Worm (Caenorhabditis elegans) whole organism, L4/young adult: ENCODE measurements around the gene ZK177.9.

Experiments used
- W03F9.2 ChIP-seq: fragments of 150-350 bp; optimal IDR thresholded peaks from 2 replicates; lab custom pipeline; 2014; ENCODE audit warnings: missing biosample characterization, missing genetic modification characterization
- dao-5 ChIP-seq: sonication (generic microtip); optimal IDR thresholded peaks from 2 replicates; lab custom pipeline; 2016; ENCODE audit warnings: missing genotype, missing genetic modification characterization, moderate library complexity, missing compliant biosample characterization
- him-1 ChIP-seq: sonication (generic microtip); optimal IDR thresholded peaks from 2 replicates; lab custom pipeline; 2016; ENCODE audit warnings: missing genotype, missing genetic modification reagents, missing genetic modification characterization, missing compliant biosample characterization

The ZK177.9 gene

DNA sequence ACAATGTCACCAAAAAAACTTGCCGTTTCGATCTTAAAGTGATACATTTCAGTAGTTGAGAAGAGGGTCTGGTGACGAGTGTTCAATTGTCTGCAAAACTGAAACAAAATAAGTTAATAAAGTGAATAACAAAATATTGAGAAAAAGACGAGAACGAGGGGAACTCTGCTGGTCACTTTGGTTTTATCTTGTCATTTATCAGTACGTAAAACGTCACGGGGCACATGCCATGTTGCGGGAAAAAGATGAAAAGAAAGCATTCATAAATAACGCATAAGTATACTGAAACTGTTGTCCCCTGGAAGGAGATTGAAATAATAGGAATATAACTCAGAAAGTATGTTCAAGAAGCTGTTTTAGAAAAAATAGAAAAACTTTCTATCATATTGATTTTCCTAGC lies 2.7 kb downstream of the ZK177.9 start, which contains the start of gene sahd-1:
Gene sahd-1 (minus strand): TSS at position 100 of the 400 bp plus-strand sequence.
- TF ChIP-seq dao-5 (tag; lab: Kevin White, UChicago) (no peak), W03F9.2 (no peak), him-1 (tag; lab: Kevin White, UChicago) (no peak)

DNA sequence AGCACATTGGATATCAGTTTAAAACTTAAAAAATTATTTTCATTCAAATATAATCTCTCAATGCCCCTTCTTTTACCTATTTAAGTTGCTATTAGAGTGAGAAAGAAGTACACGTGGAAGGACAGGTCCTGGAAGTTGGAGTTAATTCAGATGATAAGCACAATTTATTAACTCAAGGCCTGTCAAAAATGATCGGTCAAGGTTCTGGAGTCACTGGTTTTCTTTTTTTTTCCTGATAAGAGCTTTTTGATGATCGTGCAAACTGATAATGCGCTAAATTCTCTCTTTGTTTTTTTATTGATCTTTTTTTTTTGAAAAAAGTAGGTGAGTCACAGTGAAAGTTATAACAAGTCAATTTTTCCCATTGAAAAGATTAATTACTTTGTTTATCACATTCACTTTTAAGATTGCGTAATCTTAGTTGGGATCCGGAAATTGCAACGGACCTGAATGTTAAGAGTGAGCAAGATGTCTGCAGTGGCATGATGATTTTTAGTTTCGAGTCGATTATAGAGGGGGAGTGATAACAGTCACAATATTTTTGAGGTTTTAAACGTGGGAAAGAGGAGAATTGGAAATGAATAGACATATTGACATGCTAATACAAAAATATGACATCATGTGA lies 5.0 kb downstream of the ZK177.9 start:
- TF ChIP-seq dao-5 (tag; lab: Kevin White, UChicago) (no peak), W03F9.2 (no peak), him-1 (tag; lab: Kevin White, UChicago) (no peak)

DNA sequence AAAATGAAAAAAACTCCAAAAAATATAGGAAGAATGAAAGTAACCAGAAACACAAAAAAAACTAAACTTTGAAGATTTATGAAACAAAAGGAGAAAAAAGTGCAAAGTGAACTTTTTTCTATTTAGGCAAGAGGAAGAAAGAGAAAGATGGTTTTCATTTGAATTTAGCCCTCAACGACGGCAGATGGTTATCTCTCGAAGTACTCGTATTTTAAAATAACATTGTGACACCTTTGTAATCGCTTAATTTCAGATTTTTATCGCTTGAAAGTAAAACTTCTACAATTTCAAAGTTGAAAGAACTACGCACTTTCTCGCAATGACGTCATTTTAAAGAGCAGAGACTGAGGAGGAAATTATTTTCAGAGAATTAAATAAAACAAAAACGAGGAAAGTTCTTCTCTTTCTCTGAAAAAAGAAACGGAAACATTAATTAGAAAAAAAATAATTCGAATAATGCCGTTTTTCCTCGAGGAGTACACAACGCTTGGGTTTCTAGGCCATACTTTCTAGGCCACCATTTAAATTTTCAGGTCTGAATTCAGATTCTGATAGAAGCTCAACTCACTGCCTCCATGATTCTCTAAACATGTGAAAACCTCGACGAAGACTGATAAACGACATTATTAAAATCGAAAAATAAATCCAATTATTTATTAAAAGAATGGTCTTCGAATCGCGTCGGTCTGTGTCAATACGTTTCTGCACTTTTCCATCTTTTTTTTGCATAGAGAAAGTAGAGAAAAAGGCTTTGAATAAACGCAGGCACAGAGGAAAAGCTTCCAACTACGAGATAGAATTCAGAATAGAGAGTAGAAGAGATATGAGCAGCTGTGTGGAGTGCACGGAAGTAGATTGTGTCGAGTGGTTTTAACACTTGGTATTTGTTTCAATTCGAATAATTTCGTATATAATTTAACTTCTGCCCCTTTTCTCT lies 5.9 kb downstream of the ZK177.9 start:
- no peak for TF ChIP-seq W03F9.2

DNA sequence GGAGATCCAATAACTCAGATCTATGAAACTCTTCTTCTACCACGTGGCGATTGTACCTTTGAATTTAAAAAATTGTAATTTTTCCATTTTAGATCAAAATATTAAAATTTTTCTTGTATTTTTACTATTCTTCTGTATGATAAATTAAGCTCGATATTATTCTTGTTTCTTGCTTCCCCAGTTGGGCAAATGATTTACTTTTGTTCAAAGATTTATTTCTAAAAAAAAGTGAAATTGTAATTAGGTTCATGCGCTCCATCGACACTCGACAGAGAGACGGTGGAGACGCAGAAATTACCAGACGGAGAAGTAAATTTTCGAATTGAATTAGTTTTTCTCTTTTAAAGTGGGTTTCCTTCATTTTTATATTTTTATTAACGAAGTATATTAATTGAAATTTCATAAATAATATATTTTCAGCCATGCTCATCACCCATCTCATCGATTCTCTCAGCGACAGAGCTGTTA lies 11.7 kb downstream of the ZK177.9 start, which contains the start of gene npp-24:
Gene npp-24 (plus strand): TSS at position 51 of the 468 bp plus-strand sequence.
- TF ChIP-seq W03F9.2 (no peak), him-1 (tag; lab: Kevin White, UChicago) (no peak), dao-5 (tag; lab: Kevin White, UChicago) (no peak)

DNA sequence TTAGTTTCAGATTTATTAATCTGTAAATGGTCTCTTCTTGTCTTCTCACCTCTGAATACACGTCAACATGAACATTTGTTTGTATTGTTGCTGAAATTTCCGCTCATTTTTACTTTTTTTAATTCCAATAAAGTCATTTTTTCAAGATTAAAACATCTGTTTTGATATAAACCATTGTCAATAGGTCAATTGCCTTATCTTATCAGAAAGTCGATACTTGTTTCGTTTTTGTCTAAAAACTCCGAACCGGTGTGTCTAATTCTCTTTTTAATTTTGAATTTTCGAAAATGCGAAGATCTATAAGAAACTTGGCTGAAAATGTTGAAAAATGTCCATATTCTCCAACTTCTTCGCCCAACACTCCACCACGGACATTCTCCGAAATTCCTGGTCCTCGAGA lies 13.8 kb downstream of the ZK177.9 start, which contains the start of gene cyp-44A1:
Gene cyp-44A1 (plus strand): TSS at position 285 of the 400 bp plus-strand sequence.
- TF ChIP-seq dao-5 (tag; lab: Kevin White, UChicago) (no peak), him-1 (tag; lab: Kevin White, UChicago) (no peak), W03F9.2 (no peak)

DNA sequence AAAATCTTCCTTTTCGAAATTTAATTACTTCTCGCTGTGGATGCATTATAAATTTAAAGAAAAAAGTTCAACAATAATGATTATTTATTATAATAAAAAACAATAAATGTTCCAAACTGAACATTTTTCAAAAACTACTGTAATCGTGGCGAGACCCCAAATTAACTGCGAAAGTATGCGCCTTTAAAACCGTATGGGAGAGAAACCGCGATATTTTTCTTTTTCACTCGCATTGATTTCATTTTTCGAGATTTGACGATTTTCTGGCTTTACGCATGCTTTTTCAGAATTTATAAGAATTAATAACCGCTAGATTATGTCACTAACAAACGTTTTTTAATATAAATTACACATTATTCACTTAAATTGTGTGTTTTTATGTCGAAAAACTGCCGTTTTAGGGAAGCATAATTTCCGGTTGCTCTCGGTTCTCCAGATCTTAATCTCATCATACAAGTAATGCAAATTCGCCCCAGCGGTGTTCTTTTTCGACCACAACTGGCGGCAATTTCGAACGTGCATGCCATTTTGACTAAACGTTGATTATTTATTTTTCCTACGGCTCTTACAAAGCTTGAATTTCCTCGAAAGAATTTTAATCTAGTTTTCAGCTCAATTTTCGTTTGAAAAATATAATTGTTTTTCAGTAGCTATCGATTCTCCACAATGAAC lies 16.4 kb downstream of the ZK177.9 start, which contains the start of gene F12A10.8:
Gene F12A10.8 (minus strand): TSS at position 79 of the 672 bp plus-strand sequence.
- TF ChIP-seq him-1 (tag; lab: Kevin White, UChicago), result no peak

DNA sequence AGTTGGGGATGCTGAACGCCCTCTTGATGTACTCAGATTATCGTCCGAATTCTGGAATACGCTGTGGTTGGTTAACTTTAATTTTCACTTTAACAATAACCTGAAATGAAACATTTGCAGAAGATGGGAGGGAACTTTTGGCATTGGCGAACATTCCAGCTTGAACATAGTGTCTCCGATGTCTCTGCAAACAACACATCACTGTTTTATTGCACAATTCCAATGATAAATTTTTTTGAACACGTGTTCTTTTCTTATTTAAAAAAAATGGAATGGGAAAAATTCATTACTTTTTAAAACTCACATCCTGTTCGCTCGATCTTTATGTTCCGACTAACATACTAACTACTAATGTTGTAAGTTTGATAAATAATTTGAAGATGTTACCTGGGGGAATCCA lies 17.1 kb downstream of the ZK177.9 start, which contains the start of gene fzy-1:
Gene fzy-1 (plus strand): TSS at position 301 of the 400 bp plus-strand sequence.
- TF ChIP-seq dao-5 (tag; lab: Kevin White, UChicago), result no peak
- no peak for TF ChIP-seq him-1 (tag; lab: Kevin White, UChicago)
- no peak for TF ChIP-seq W03F9.2

DNA sequence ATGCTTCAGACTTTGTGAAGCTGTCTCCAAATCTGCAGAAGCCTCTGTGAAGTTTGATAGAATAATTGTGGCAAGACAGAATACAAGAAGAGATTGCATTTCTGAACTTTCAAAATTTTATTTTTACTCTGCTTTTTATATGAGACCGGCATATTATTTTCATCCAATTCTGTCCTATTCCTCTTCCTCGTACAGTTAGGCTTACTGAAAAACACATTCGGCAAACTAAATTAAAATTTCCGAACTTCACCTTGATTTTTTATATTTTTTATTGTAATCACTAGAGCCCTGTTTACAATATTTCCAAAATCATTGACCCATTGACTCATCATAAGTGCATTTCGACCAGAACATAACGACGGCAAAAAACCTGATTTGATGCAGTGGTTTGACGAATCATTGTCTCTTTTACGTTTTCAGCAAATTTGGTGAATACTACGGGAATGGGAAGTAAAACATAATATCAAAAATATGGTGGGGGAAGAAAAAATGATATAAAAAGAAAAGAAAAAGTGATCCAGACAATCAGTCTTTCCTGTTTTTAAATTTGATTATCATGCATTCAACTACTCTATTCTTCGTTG lies 19.3 kb downstream of the ZK177.9 start, which contains the start of the genes suex-1 and F12A10.9:
Gene suex-1 (minus strand): TSS at position 101 of the 584 bp plus-strand sequence.
Gene F12A10.9 (plus strand): TSS at position 534 of the 584 bp plus-strand sequence.
- TF ChIP-seq W03F9.2 (no peak), him-1 (tag; lab: Kevin White, UChicago) (no peak), dao-5 (tag; lab: Kevin White, UChicago) (no peak)

DNA sequence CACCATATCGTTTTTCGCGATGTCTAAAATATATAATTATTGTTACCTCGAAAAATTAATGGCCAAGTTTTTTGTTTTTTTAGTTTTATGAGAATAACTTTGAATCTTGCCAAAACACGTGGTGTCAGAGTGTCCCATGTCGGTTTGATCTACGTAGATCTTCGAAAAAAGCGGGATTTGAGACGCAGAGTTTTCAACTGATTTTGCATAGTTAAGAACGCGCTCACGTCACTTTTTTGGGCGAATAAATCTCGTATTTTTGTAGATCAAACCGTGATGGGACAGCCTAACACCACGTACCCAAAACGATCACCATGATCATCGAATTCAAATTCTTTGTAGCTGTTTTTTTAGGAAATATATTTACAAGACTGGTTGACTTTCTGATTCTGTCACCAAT lies 20.0 kb downstream of the ZK177.9 start:
- TF ChIP-seq him-1 (tag; lab: Kevin White, UChicago) (no peak), W03F9.2 (no peak), dao-5 (tag; lab: Kevin White, UChicago) (no peak)

DNA sequence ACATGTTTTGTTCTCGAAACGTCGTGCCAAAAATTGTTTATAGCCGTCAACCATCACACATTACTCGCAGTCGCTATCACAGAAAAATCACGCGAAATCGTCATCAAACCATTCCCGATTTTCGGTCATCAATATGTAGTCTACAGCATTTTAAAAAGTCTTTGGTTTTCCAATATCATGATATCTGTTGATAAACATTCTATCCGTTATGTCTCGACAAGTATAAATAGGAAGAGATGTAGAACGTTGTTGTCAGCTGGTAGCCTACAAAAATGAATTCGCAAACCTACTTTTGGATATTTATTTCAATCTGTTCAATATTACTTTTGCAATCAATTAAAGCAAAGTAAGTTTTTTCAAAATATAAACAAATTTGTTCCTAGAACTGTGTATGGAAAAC lies 21.2 kb downstream of the ZK177.9 start, which contains the start of gene F12A10.1:
Gene F12A10.1 (plus strand): TSS at position 166 of the 400 bp plus-strand sequence.
- no peak for TF ChIP-seq him-1 (tag; lab: Kevin White, UChicago)
- no peak for TF ChIP-seq dao-5 (tag; lab: Kevin White, UChicago)
- TF ChIP-seq W03F9.2, result no peak

DNA sequence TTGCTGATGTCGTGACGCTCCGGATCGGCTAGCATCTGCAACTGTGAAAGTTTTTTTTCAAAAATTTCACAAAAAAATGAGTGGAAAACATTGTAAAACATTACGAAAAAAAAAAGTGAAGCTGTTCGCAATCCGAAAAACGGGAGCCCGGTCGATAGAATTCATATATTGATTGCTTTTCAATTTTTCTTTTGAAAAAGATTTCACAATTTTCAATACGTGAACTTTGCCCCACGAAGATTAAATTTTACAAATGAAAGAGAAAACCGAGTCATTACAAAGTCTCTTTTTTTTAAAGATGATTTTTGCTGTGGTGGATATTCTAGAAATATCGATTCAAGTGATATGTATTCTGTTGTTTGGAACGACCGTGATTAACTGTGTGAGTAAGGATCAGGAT lies 23.1 kb downstream of the ZK177.9 start, which contains the start of gene F12A10.6:
Gene F12A10.6 (minus strand): TSS at position 101 of the 400 bp plus-strand sequence.
- TF ChIP-seq W03F9.2 (no peak), dao-5 (tag; lab: Kevin White, UChicago) (no peak), him-1 (tag; lab: Kevin White, UChicago) (no peak)

DNA sequence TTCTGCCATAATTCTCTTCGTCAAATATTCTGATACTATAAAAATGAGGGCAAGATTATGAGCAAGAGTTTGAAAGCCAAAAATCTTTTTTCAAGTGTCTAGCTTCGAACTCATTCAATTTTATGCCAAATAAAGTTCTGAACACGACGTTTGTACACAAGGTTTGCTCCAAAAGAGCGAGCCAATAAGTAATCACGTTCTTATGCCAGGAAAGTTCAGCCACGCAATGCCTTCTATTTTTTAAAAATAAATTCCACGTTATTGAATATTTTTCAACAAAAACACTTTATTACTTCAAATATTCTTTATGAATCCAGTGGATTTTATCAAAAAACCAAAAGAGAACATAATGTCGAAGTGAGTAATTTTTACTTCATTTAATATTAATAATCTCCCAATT lies 29.7 kb downstream of the ZK177.9 start, which contains the start of gene nep-5:
Gene nep-5 (plus strand): TSS at position 301 of the 400 bp plus-strand sequence.
- TF ChIP-seq dao-5 (tag; lab: Kevin White, UChicago) (no peak), him-1 (tag; lab: Kevin White, UChicago) (no peak), W03F9.2 (no peak)

DNA sequence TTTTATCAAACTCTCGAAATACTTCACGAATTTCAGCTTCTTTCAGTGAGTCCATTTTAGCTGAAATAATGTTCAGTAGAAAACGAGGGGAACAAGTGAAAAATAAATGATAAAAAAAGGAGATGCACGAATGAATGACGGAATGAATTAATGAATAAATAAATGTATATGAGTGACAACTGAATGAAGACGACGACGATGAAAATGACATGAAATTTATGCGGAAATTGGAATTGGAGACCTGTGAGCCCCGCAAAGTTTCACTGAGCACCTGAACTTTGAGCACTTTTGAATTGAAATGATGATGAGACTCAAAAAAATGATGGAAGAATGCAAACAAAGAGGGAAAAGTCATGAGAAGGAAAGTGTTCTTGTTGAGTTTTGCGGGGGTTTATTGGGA lies 35.6 kb downstream of the ZK177.9 start, which contains the start of gene cal-8:
Gene cal-8 (minus strand): TSS at position 60 of the 400 bp plus-strand sequence.
- TF ChIP-seq him-1 (tag; lab: Kevin White, UChicago), result no peak
- no peak for TF ChIP-seq dao-5 (tag; lab: Kevin White, UChicago)
